Fruit fly (Drosophila melanogaster) whole organism, prepupa: ENCODE data around the gene Ipk2.

Experiments
- Blimp-1 ChIP-seq: fragments of 200-800 bp; sonication (Bioruptor generic); optimal IDR thresholded peaks from 3 replicates; lab custom pipeline; 2017; ENCODE audit warnings: missing biosample characterization, missing genetic modification characterization, mild to moderate bottlenecking, moderate library complexity, missing genetic modification reagents
- CG10631 ChIP-seq: fragments of 200-800 bp; sonication (Bioruptor generic); optimal IDR thresholded peaks from 2 replicates; lab custom pipeline; 2016; ENCODE audit warnings: missing biosample characterization, missing genetic modification characterization
- CG10669 ChIP-seq: fragments of 200-800 bp; sonication (Bioruptor generic); optimal IDR thresholded peaks from 3 replicates; lab custom pipeline; 2018; ENCODE audit warnings: missing biosample characterization, mild to moderate bottlenecking, missing genetic modification characterization, moderate library complexity
- CG11294 ChIP-seq: fragments of 200-800 bp; sonication (Bioruptor generic); IDR thresholded peaks from 2 replicates; pipeline ENCODE4 v1.3.6; 2022; ENCODE audit warnings: missing biosample characterization, missing genetic modification characterization
- CG11762 ChIP-seq: fragments of 200-800 bp; sonication (Bioruptor generic); optimal IDR thresholded peaks from 3 replicates; lab custom pipeline; 2016; ENCODE audit warnings: missing biosample characterization, missing genetic modification characterization; ENCODE audit not compliant: insufficient read depth
- CG11902 ChIP-seq: fragments of 200-800 bp; sonication (Bioruptor generic); optimal IDR thresholded peaks from 3 replicates; lab custom pipeline; 2016; ENCODE audit warnings: missing biosample characterization, missing genetic modification characterization
- CG15336 ChIP-seq: fragments of 200-800 bp; sonication (Bioruptor generic); IDR thresholded peaks from 2 replicates; pipeline ENCODE4 v1.3.6; 2022; ENCODE audit warnings: missing biosample characterization, missing genetic modification characterization
- CG1621 ChIP-seq: fragments of 200-800 bp; sonication (Bioruptor generic); optimal IDR thresholded peaks from 3 replicates; lab custom pipeline; 2018; ENCODE audit warnings: missing biosample characterization, mild to moderate bottlenecking, missing genetic modification characterization
- CG16779 ChIP-seq: fragments of 200-800 bp; sonication (Bioruptor generic); optimal IDR thresholded peaks from 3 replicates; lab custom pipeline; 2017; ENCODE audit warnings: missing biosample characterization, mild to moderate bottlenecking, missing genetic modification characterization
- CG3032 ChIP-seq: fragments of 200-800 bp; optimal IDR thresholded peaks from 2 replicates; lab custom pipeline; 2019; ENCODE audit warnings: missing biosample characterization, mild to moderate bottlenecking, missing genetic modification characterization, moderate library complexity
- CG31627 ChIP-seq: fragments of 200-800 bp; sonication (Bioruptor generic); optimal IDR thresholded peaks from 3 replicates; lab custom pipeline; 2016; ENCODE audit warnings: missing biosample characterization, missing genetic modification characterization
- CG32006 ChIP-seq: fragments of 200-800 bp; sonication (Bioruptor generic); optimal IDR thresholded peaks from 3 replicates; lab custom pipeline; 2017; ENCODE audit warnings: missing biosample characterization, mild to moderate bottlenecking, missing genetic modification characterization
- CG34406 ChIP-seq: fragments of 200-800 bp; sonication (Bioruptor generic); optimal IDR thresholded peaks from 3 replicates; lab custom pipeline; 2016; ENCODE audit warnings: missing biosample characterization, missing genetic modification characterization
- CG3919 ChIP-seq: fragments of 200-800 bp; sonication (Bioruptor generic); optimal IDR thresholded peaks from 3 replicates; lab custom pipeline; 2016; ENCODE audit warnings: missing biosample characterization, missing genetic modification characterization
- CG4318 ChIP-seq: fragments of 200-800 bp; sonication (Bioruptor generic); optimal IDR thresholded peaks from 3 replicates; lab custom pipeline; 2017; ENCODE audit warnings: missing biosample characterization, mild to moderate bottlenecking, missing genetic modification characterization
- CG6163 ChIP-seq: fragments of 200-800 bp; sonication (Bioruptor generic); IDR thresholded peaks from 3 replicates; pipeline ENCODE4 v1.3.6; 2022; ENCODE audit warnings: missing biosample characterization, missing genetic modification characterization
- CG6276 ChIP-seq: fragments of 200-800 bp; sonication (Bioruptor generic); optimal IDR thresholded peaks from 2 replicates; lab custom pipeline; 2017; ENCODE audit warnings: missing biosample characterization, mild to moderate bottlenecking, missing genetic modification characterization
- CG6792 ChIP-seq: fragments of 200-800 bp; sonication (Bioruptor generic); optimal IDR thresholded peaks from 3 replicates; lab custom pipeline; 2016; ENCODE audit warnings: missing biosample characterization, missing genetic modification characterization
- CG6808 ChIP-seq: fragments of 200-800 bp; sonication (Bioruptor generic); optimal IDR thresholded peaks from 3 replicates; lab custom pipeline; 2017; ENCODE audit warnings: missing biosample characterization, missing genetic modification characterization, mild to moderate bottlenecking, moderate library complexity, missing genetic modification reagents
- CG8119 ChIP-seq: fragments of 200-800 bp; sonication (Bioruptor generic); IDR thresholded peaks from 3 replicates; pipeline ENCODE4 v1.3.6; 2022; ENCODE audit warnings: missing biosample characterization, missing genetic modification characterization
- CG8319 ChIP-seq: fragments of 200-800 bp; sonication (Bioruptor generic); optimal IDR thresholded peaks from 3 replicates; lab custom pipeline; 2016; ENCODE audit warnings: missing biosample characterization, missing genetic modification characterization
- CG8632 ChIP-seq: fragments of 200-800 bp; sonication (Bioruptor generic); optimal IDR thresholded peaks from 3 replicates; lab custom pipeline; 2016; ENCODE audit warnings: missing biosample characterization, missing genetic modification characterization
- Eip75B ChIP-seq: fragments of 200-800 bp; sonication (Bioruptor generic); optimal IDR thresholded peaks from 3 replicates; lab custom pipeline; 2016; ENCODE audit warnings: missing biosample characterization, missing genetic modification characterization
- Eip78C ChIP-seq: fragments of 200-800 bp; sonication (Bioruptor generic); peaks from one replicate; lab custom pipeline; 2016; ENCODE audit warnings: missing biosample characterization, missing genetic modification characterization
- Eip93F ChIP-seq: fragments of 200-800 bp; sonication (Bioruptor generic); optimal IDR thresholded peaks from 2 replicates; lab custom pipeline; 2016; ENCODE audit warnings: missing biosample characterization, mild to moderate bottlenecking, missing genetic modification characterization
- Ets96B ChIP-seq: fragments of 200-800 bp; optimal IDR thresholded peaks from 2 replicates; lab custom pipeline; 2019; ENCODE audit warnings: missing biosample characterization, mild to moderate bottlenecking, missing genetic modification characterization, moderate library complexity
- Gug ChIP-seq: fragments of 200-800 bp; sonication (Bioruptor generic); IDR thresholded peaks from 2 replicates; pipeline ENCODE4 v1.3.6; 2022; ENCODE audit warnings: missing biosample characterization, missing genetic modification characterization
- Hr38 ChIP-seq: sonication (Bioruptor generic); optimal IDR thresholded peaks from 2 replicates; lab custom pipeline; 2016; ENCODE audit warnings: missing biosample characterization, missing genetic modification characterization
- Hr39 ChIP-seq: fragments of 200-800 bp; sonication (Bioruptor generic); optimal IDR thresholded peaks from 2 replicates; lab custom pipeline; 2016; ENCODE audit warnings: missing biosample characterization, missing genetic modification characterization
- Hr4 ChIP-seq: fragments of 200-800 bp; sonication (Bioruptor generic); optimal IDR thresholded peaks from 3 replicates; lab custom pipeline; 2016; ENCODE audit warnings: missing biosample characterization, missing genetic modification characterization
- Lpt ChIP-seq: fragments of 200-800 bp; sonication (Bioruptor generic); optimal IDR thresholded peaks from 3 replicates; lab custom pipeline; 2016; ENCODE audit warnings: missing biosample characterization, missing genetic modification characterization
- Met ChIP-seq: fragments of 200-800 bp; sonication (Bioruptor generic); optimal IDR thresholded peaks from 3 replicates; lab custom pipeline; 2016; ENCODE audit warnings: missing biosample characterization, missing genetic modification characterization
- OdsH ChIP-seq: fragments of 200-800 bp; sonication (Bioruptor generic); optimal IDR thresholded peaks from 3 replicates; lab custom pipeline; 2016; ENCODE audit warnings: missing biosample characterization, missing genetic modification characterization
- Sox102F ChIP-seq: fragments of 200-800 bp; sonication (Bioruptor generic); optimal IDR thresholded peaks from 2 replicates; lab custom pipeline; 2016; ENCODE audit warnings: missing biosample characterization, mild to moderate bottlenecking, missing genetic modification characterization
- Sox14 ChIP-seq: fragments of 200-800 bp; sonication (Bioruptor generic); optimal IDR thresholded peaks from 3 replicates; lab custom pipeline; 2016; ENCODE audit warnings: missing biosample characterization, missing genetic modification characterization
- Sox15 ChIP-seq: fragments of 200-800 bp; sonication (Bioruptor generic); optimal IDR thresholded peaks from 3 replicates; lab custom pipeline; 2016; ENCODE audit warnings: missing biosample characterization, missing genetic modification characterization
- acj6 ChIP-seq: fragments of 200-800 bp; sonication (Bioruptor generic); optimal IDR thresholded peaks from 3 replicates; lab custom pipeline; 2016; ENCODE audit warnings: missing biosample characterization, missing genetic modification characterization
- cyc ChIP-seq: fragments of 200-800 bp; sonication (Bioruptor generic); optimal IDR thresholded peaks from 3 replicates; lab custom pipeline; 2016; ENCODE audit warnings: missing biosample characterization, missing genetic modification characterization
- dac ChIP-seq: fragments of 200-800 bp; sonication (Bioruptor generic); optimal IDR thresholded peaks from 2 replicates; lab custom pipeline; 2017; ENCODE audit warnings: missing biosample characterization, mild to moderate bottlenecking, missing genetic modification characterization
- dsx ChIP-seq: fragments of 200-800 bp; optimal IDR thresholded peaks from 3 replicates; lab custom pipeline; 2019; ENCODE audit warnings: missing biosample characterization, mild to moderate bottlenecking, missing genetic modification characterization, moderate library complexity; ENCODE audit not compliant: poor library complexity, severe bottlenecking
- eg ChIP-seq: fragments of 200-800 bp; sonication (Bioruptor generic); IDR thresholded peaks from 3 replicates; pipeline ENCODE4 v1.3.6; 2022; ENCODE audit warnings: missing biosample characterization, missing genetic modification characterization
- esn ChIP-seq: fragments of 200-800 bp; sonication (Bioruptor generic); optimal IDR thresholded peaks from 2 replicates; lab custom pipeline; 2016; ENCODE audit warnings: missing biosample characterization, mild to moderate bottlenecking, missing genetic modification characterization, moderate library complexity
- fd59A ChIP-seq: fragments of 200-800 bp; sonication (Bioruptor generic); optimal IDR thresholded peaks from 2 replicates; lab custom pipeline; 2017; ENCODE audit warnings: missing biosample characterization, mild to moderate bottlenecking, missing genetic modification characterization, missing genetic modification reagents
- fkh ChIP-seq: fragments of 200-800 bp; sonication (Bioruptor generic); optimal IDR thresholded peaks from 3 replicates; lab custom pipeline; 2017; ENCODE audit warnings: missing biosample characterization, mild to moderate bottlenecking, missing genetic modification characterization, moderate library complexity
- net ChIP-seq: fragments of 200-800 bp; sonication (Bioruptor generic); optimal IDR thresholded peaks from 3 replicates; lab custom pipeline; 2016; ENCODE audit warnings: missing biosample characterization, missing genetic modification characterization
- pdm3 ChIP-seq: fragments of 200-800 bp; sonication (Bioruptor generic); optimal IDR thresholded peaks from 3 replicates; lab custom pipeline; 2016; ENCODE audit warnings: missing biosample characterization, missing genetic modification characterization
- salr ChIP-seq, 2 experiments: fragments of 200-800 bp; sonication (Bioruptor generic); optimal IDR thresholded peaks; 3 replicates each; lab custom pipeline; 2016 to 2018; ENCODE audit warnings: missing biosample characterization in 2 of 2, missing genetic modification characterization in 2 of 2, mild to moderate bottlenecking in 1 of 2
- topi ChIP-seq: fragments of 200-800 bp; sonication (Bioruptor generic); optimal IDR thresholded peaks from 3 replicates; lab custom pipeline; 2016; ENCODE audit warnings: missing biosample characterization, missing genetic modification characterization
- vri ChIP-seq: fragments of 200-800 bp; sonication (Bioruptor generic); optimal IDR thresholded peaks from 3 replicates; lab custom pipeline; 2016; ENCODE audit warnings: missing biosample characterization, mild to moderate bottlenecking, missing genetic modification characterization

Gene Ipk2

dm6 chr2L:559311-559710 lies 14.8 kb downstream of the Ipk2 start, which contains the start of gene Tspo (continued):
- TF ChIP-seq vri (GFP tag; lab: Kevin White, UChicago) = no peak
- no peak for TF ChIP-seq Blimp-1 (GFP tag; lab: Kevin White, UChicago)
- TF ChIP-seq Ets96B = no peak
- no peak for TF ChIP-seq CG32006 (GFP tag; lab: Kevin White, UChicago)

DNA sequence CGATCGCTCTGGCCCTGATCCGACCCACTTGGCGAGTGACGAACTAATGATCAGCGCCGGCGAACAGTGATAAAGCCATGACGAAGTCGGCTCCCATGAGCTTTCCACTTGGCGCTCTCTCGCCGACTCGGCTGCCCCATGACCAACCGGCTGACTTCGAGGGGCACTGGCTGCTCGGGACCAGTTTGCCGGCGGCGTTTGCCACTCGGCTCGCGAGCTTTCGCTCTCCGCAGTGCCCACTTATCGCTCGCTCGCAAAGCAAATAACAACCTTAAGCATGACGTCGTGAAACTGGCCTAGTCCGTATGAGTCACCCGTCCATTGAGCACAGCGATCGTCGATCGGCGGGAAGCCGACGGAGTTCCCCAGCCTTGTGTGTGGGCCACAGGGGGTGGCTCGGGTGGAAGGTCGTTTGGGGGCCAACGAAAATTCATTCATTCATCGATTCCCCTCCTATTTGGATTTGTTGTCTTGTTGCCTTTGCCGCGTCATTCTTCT lies 21.6 kb downstream of the Ipk2 start, which contains the start of gene Ets21C:
Gene Ets21C (minus strand): TSS at position 492 of the 498 bp plus-strand sequence.
- no peak for TF ChIP-seq CG6792
- TF ChIP-seq CG10631 = no peak
- no peak for TF ChIP-seq Met
- TF ChIP-seq Eip93F (GFP tag; lab: Kevin White, UChicago) = no peak
- TF ChIP-seq salr (GFP tag; optimal IDR thresholded peaks at IDR 0.05; lab: Kevin White, UChicago) = no peak
- peak; percentile 8 for TF ChIP-seq esn (GFP tag; lab: Kevin White, UChicago)
- peak; percentile 6 for TF ChIP-seq Ets96B
- TF ChIP-seq CG34406 (GFP tag; lab: Kevin White, UChicago) = no peak
- no peak for TF ChIP-seq pdm3 (GFP tag; lab: Kevin White, UChicago)
- TF ChIP-seq Gug (GFP tag; lab: Robert Waterston, UW) = no peak; the same call in 1 of the 2 replicates
- peak; percentile 82 for TF ChIP-seq Eip78C (GFP tag; lab: Kevin White, UChicago)
- no peak for TF ChIP-seq Sox14 (GFP tag; lab: Kevin White, UChicago)
- no peak for TF ChIP-seq CG4318 (GFP tag; lab: Kevin White, UChicago)
- peak; percentile 79 for TF ChIP-seq CG16779 (tag; lab: Kevin White, UChicago)
- peak; percentile 24 for TF ChIP-seq CG3919 (GFP tag; lab: Kevin White, UChicago)
- peak; percentile 57; the same call in 1 of the 3 replicates for TF ChIP-seq eg (GFP tag; lab: Robert Waterston, UW)
- TF ChIP-seq fkh (GFP tag; lab: Kevin White, UChicago) = no peak
- TF ChIP-seq Hr39 = peak; percentile 23
- TF ChIP-seq net (GFP tag; lab: Kevin White, UChicago) = peak; percentile 39
- no peak for TF ChIP-seq CG10669 (GFP tag; lab: Kevin White, UChicago)
- no peak for TF ChIP-seq Sox15
- TF ChIP-seq CG3032 (tag; lab: Kevin White, UChicago) = no peak
- TF ChIP-seq Lpt (GFP tag; lab: Kevin White, UChicago) = peak; percentile 26
- TF ChIP-seq dsx (GFP tag; lab: Kevin White, UChicago) = peak; percentile 19
- TF ChIP-seq CG11762 (GFP tag; lab: Kevin White, UChicago) = no peak
- peak; percentile 62 for TF ChIP-seq CG1621 (tag; lab: Kevin White, UChicago)
- TF ChIP-seq CG6276 = no peak
- TF ChIP-seq CG32006 (GFP tag; lab: Kevin White, UChicago) = no peak
- TF ChIP-seq vri (GFP tag; lab: Kevin White, UChicago) = no peak
- peak; percentile 21 for TF ChIP-seq topi (GFP tag; lab: Kevin White, UChicago)
- TF ChIP-seq Hr4 (GFP tag; lab: Kevin White, UChicago) = no peak
- TF ChIP-seq CG8119 = peak; percentile 71; the same call in 2 of the 3 replicates
- TF ChIP-seq fd59A (GFP tag; lab: Kevin White, UChicago) = no peak
- no peak for TF ChIP-seq CG31627
- peak; percentile 48 for TF ChIP-seq Eip75B (GFP tag; lab: Kevin White, UChicago)
- no peak for TF ChIP-seq dac (GFP tag; lab: Kevin White, UChicago)
- peak; percentile 66; the same call in 2 of the 3 replicates for TF ChIP-seq CG6163 (GFP tag; lab: Robert Waterston, UW)
- TF ChIP-seq acj6 (GFP tag; lab: Kevin White, UChicago) = no peak
- TF ChIP-seq CG11902 = no peak
- no peak for TF ChIP-seq Blimp-1 (GFP tag; lab: Kevin White, UChicago)
- TF ChIP-seq CG6808 (GFP tag; lab: Kevin White, UChicago) = peak; percentile 67
- peak; percentile 63; the same call in 1 of the 2 replicates for TF ChIP-seq CG15336 (GFP tag; lab: Robert Waterston, UW)
- no peak for TF ChIP-seq CG8632 (GFP tag; lab: Kevin White, UChicago)
- TF ChIP-seq OdsH (GFP tag; lab: Kevin White, UChicago) = no peak
- TF ChIP-seq Sox102F (GFP tag; lab: Kevin White, UChicago) = no peak
- no peak for TF ChIP-seq Hr38 (GFP tag; lab: Kevin White, UChicago)
- TF ChIP-seq CG11294 (GFP tag; lab: Robert Waterston, UW) = no peak
- TF ChIP-seq CG8319 (GFP tag; lab: Kevin White, UChicago) = no peak
- no peak for TF ChIP-seq cyc
